Worm (Caenorhabditis elegans) whole organism, late embryonic: ENCODE data around the gene srx-102.
A peak's percentile ranks its signal among the peaks of the same experiment; 100 is the strongest.

Experiments used
- C38D4.7 ChIP-seq: fragments of 200-800 bp; sonication (Bioruptor generic); optimal IDR thresholded peaks from 2 replicates; lab custom pipeline; 2018; ENCODE audit warnings: mild to moderate bottlenecking, missing genetic modification characterization, moderate library complexity, missing compliant biosample characterization
- F13H6.1 ChIP-seq: sonication (generic microtip); optimal IDR thresholded peaks from 2 replicates; lab custom pipeline; 2016; ENCODE audit warnings: missing genetic modification characterization, missing compliant biosample characterization
- K02D7.2 ChIP-seq: sonication (generic microtip); optimal IDR thresholded peaks from 2 replicates; lab custom pipeline; 2017; ENCODE audit warnings: mild to moderate bottlenecking, missing genetic modification characterization, missing compliant biosample characterization
- K09A11.1 ChIP-seq: sonication (generic microtip); optimal IDR thresholded peaks from 2 replicates; lab custom pipeline; 2017; ENCODE audit warnings: antibody characterized with exemption, mild to moderate bottlenecking, missing genetic modification characterization, missing compliant biosample characterization; ENCODE audit not compliant: insufficient read depth
- T23F11.4 ChIP-seq: fragments of 200-800 bp; sonication (Bioruptor generic); optimal IDR thresholded peaks from 2 replicates; lab custom pipeline; 2018; ENCODE audit warnings: mild to moderate bottlenecking, missing genetic modification characterization, missing compliant biosample characterization
- Y22D7AL.16 ChIP-seq: sonication (generic microtip); optimal IDR thresholded peaks from 2 replicates; lab custom pipeline; 2016; ENCODE audit warnings: missing genetic modification characterization, missing compliant biosample characterization
- ceh-19 ChIP-seq: fragments of 200-800 bp; sonication (Bioruptor generic); optimal IDR thresholded peaks from 2 replicates; lab custom pipeline; 2018; ENCODE audit warnings: mild to moderate bottlenecking, missing genetic modification characterization, missing compliant biosample characterization
- ceh-2 ChIP-seq: sonication (generic microtip); optimal IDR thresholded peaks from 2 replicates; lab custom pipeline; 2016; ENCODE audit warnings: missing genotype, missing genetic modification characterization, missing compliant biosample characterization
- ceh-31 ChIP-seq: sonication (generic microtip); optimal IDR thresholded peaks from 2 replicates; lab custom pipeline; 2016; ENCODE audit warnings: missing genetic modification characterization, missing compliant biosample characterization
- ceh-34 ChIP-seq: sonication (generic microtip); optimal IDR thresholded peaks from 2 replicates; lab custom pipeline; 2016; ENCODE audit warnings: mild to moderate bottlenecking, missing genetic modification characterization, missing compliant biosample characterization
- ceh-48 ChIP-seq: sonication (generic microtip); optimal IDR thresholded peaks from 2 replicates; lab custom pipeline; 2016; ENCODE audit warnings: missing genetic modification characterization, inconsistent platforms, missing compliant biosample characterization
- dmd-4 ChIP-seq: sonication (generic microtip); optimal IDR thresholded peaks from 2 replicates; lab custom pipeline; 2016; ENCODE audit warnings: borderline replicate concordance, missing genetic modification characterization, missing compliant biosample characterization
- dve-1 ChIP-seq: sonication (generic microtip); optimal IDR thresholded peaks from 2 replicates; lab custom pipeline; 2017; ENCODE audit warnings: antibody characterized with exemption, mild to moderate bottlenecking, missing genetic modification characterization, missing compliant biosample characterization
- elt-2 ChIP-seq: sonication (generic microtip); optimal IDR thresholded peaks from 2 replicates; lab custom pipeline; 2016; ENCODE audit warnings: missing genetic modification reagents, missing genetic modification characterization, missing compliant biosample characterization
- elt-4 ChIP-seq: sonication (generic microtip); optimal IDR thresholded peaks from 2 replicates; lab custom pipeline; 2016; ENCODE audit warnings: missing genetic modification characterization, missing compliant biosample characterization
- eyg-1 ChIP-seq: sonication (generic microtip); optimal IDR thresholded peaks from 2 replicates; lab custom pipeline; 2016; ENCODE audit warnings: missing genotype, missing genetic modification characterization, missing compliant biosample characterization
- fax-1 ChIP-seq: sonication (generic microtip); optimal IDR thresholded peaks from 2 replicates; lab custom pipeline; 2016; ENCODE audit warnings: missing genotype, missing genetic modification characterization, missing compliant biosample characterization
- fkh-10 ChIP-seq: fragments of 150-350 bp; optimal IDR thresholded peaks from 2 replicates; lab custom pipeline; 2014; ENCODE audit warnings: missing biosample characterization, missing genetic modification reagents, missing genetic modification characterization
- fkh-6 ChIP-seq: sonication (generic microtip); optimal IDR thresholded peaks from 2 replicates; lab custom pipeline; 2016; ENCODE audit warnings: missing genetic modification characterization, missing compliant biosample characterization
- gmeb-2 ChIP-seq: sonication (generic microtip); optimal IDR thresholded peaks from 2 replicates; lab custom pipeline; 2016; ENCODE audit warnings: missing genetic modification characterization, inconsistent platforms, missing compliant biosample characterization
- hlh-15 ChIP-seq: sonication (generic microtip); optimal IDR thresholded peaks from 2 replicates; lab custom pipeline; 2016; ENCODE audit warnings: missing genetic modification characterization, missing compliant biosample characterization
- hlh-6 ChIP-seq: sonication (generic microtip); optimal IDR thresholded peaks from 2 replicates; lab custom pipeline; 2016; ENCODE audit warnings: missing genotype, missing genetic modification characterization, missing compliant biosample characterization
- hlh-8 ChIP-seq: sonication (generic microtip); optimal IDR thresholded peaks from 2 replicates; lab custom pipeline; 2016; ENCODE audit warnings: missing genotype, missing genetic modification characterization, missing compliant biosample characterization
- madf-2 ChIP-seq: sonication (generic microtip); optimal IDR thresholded peaks from 2 replicates; lab custom pipeline; 2017; ENCODE audit warnings: missing genetic modification characterization, missing compliant biosample characterization
- nfya-1 ChIP-seq: sonication (generic microtip); optimal IDR thresholded peaks from 2 replicates; lab custom pipeline; 2017; ENCODE audit warnings: missing genetic modification characterization, mild to moderate bottlenecking, missing compliant biosample characterization, antibody characterized with exemption, moderate library complexity
- nhr-232 ChIP-seq: sonication (generic microtip); optimal IDR thresholded peaks from 2 replicates; lab custom pipeline; 2016; ENCODE audit warnings: missing genetic modification characterization, missing compliant biosample characterization
- npax-4 ChIP-seq: sonication (generic microtip); optimal IDR thresholded peaks from 2 replicates; lab custom pipeline; 2016; ENCODE audit warnings: missing genetic modification characterization, missing compliant biosample characterization
- odd-2 ChIP-seq: sonication (generic microtip); optimal IDR thresholded peaks from 2 replicates; lab custom pipeline; 2017; ENCODE audit warnings: antibody characterized with exemption, mild to moderate bottlenecking, missing genetic modification characterization, missing compliant biosample characterization
- pat-9 ChIP-seq: fragments of 200-800 bp; sonication (Bioruptor generic); optimal IDR thresholded peaks from 2 replicates; lab custom pipeline; 2018; ENCODE audit warnings: mild to moderate bottlenecking, missing genetic modification characterization, moderate library complexity, missing compliant biosample characterization
- pax-1 ChIP-seq: fragments of 150-350 bp; optimal IDR thresholded peaks from 2 replicates; lab custom pipeline; 2014; ENCODE audit warnings: missing biosample characterization, missing genetic modification characterization
- pha-2 ChIP-seq: sonication (generic microtip); optimal IDR thresholded peaks from 2 replicates; lab custom pipeline; 2017; ENCODE audit warnings: mild to moderate bottlenecking, missing genetic modification characterization, missing compliant biosample characterization
- sox-2 ChIP-seq: fragments of 200-800 bp; sonication (Bioruptor generic); IDR thresholded peaks from 2 replicates; pipeline ENCODE4 v1.3.6; 2022; ENCODE audit warnings: missing genetic modification reagents, missing genetic modification characterization, missing compliant biosample characterization
- sox-4 ChIP-seq: sonication (generic microtip); optimal IDR thresholded peaks from 2 replicates; lab custom pipeline; 2017; ENCODE audit warnings: mild to moderate bottlenecking, missing genetic modification characterization, inconsistent platforms, missing compliant biosample characterization
- syd-9 ChIP-seq: sonication (generic microtip); optimal IDR thresholded peaks from 2 replicates; lab custom pipeline; 2016; ENCODE audit warnings: mild to moderate bottlenecking, missing genetic modification characterization, moderate library complexity, missing compliant biosample characterization
- unc-55 ChIP-seq: sonication (generic microtip); optimal IDR thresholded peaks from 2 replicates; lab custom pipeline; 2017; ENCODE audit warnings: missing biosample characterization, missing genetic modification reagents, missing genetic modification characterization
- ztf-16 ChIP-seq: sonication (generic microtip); optimal IDR thresholded peaks from 2 replicates; lab custom pipeline; 2017; ENCODE audit warnings: missing genetic modification characterization, missing compliant biosample characterization

The srx-102 gene

DNA sequence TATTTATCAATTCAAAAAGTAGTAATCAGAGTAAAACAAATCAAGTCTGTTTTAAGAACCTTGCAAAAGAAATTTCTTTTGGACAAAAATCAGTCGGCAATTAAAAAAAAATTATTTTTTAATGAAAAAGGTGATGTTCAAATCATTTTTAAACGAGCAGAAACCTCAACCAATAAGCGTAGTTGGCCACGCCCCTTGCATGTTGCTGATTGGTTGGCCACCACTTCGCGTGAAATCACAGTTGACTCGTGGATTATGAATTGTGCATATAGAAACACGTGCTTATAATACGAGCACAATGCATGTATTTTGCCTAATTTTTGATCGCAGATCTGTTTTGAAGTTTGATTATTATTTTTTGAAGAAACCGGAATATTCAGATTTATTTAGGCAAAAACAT lies 29.4 kb downstream of the srx-102 start:
- TF ChIP-seq hlh-8 (tag; lab: Kevin White, UChicago) (no peak), nfya-1 (tag; lab: Kevin White, UChicago) (peak; percentile 64), elt-4 (tag; lab: Kevin White, UChicago) (no peak), pha-2 (no peak), sox-2 (GFP tag; lab: Robert Waterston, UW) (no peak)

DNA sequence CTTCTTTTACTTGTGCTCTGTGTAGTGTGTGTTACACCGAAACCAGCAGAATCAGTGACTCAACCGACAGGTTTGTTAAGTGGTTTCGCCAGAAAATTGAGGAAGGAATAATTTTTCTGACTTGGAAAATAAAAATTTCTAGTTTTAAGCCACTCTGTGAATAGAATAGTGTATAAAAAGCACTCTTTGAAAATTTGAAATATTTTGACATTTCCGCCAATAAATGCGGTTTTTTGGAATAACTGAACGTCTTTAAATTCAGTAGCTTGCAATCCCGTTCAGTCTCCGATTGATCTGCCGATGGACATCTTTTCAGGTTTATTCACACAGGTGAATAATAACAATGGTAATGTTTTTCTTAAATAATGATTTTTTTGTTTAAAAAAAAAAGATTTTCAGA lies 30.1 kb downstream of the srx-102 start, which contains the start of gene F19B10.3:
F19B10.3 (plus strand) TSS at position 301 of the 400 bp plus-strand sequence.
- TF ChIP-seq ceh-2 (tag; lab: Kevin White, UChicago) (no peak), madf-2 (no peak), nhr-232 (tag; lab: Kevin White, UChicago) (no peak), hlh-8 (tag; lab: Kevin White, UChicago) (no peak), pax-1 (tag; lab: Kevin White, UChicago) (no peak), fax-1 (tag; lab: Kevin White, UChicago) (no peak)

DNA sequence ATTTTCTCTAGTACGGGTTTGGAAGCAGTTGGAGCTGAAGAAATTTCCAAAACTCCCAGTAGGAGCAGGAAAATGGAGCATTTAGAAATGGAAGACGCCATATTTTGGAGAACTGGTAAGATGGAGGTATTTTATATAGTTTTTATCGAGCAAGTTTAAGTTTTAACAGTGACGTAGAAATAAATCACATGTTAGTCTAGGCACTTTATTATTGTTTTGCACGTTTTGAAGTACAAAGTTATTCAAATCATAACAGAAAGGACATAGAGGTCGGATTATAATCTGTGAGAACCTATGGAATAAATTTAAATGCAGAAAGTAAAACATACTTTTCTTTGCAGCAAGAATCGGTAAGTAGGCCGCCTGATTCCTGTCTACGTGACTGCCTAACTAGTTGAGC lies 30.8 kb downstream of the srx-102 start, which contains the start of gene F19B10.6:
F19B10.6 (minus strand) TSS at position 101 of the 400 bp plus-strand sequence.
- TF ChIP-seq ceh-19 (GFP tag; lab: Kevin White, UChicago) (no peak), madf-2 (no peak), C38D4.7 (no peak), nhr-232 (tag; lab: Kevin White, UChicago) (no peak), Y22D7AL.16 (no peak), hlh-15 (no peak), K02D7.2 (tag; lab: Kevin White, UChicago) (no peak), gmeb-2 (tag; lab: Kevin White, UChicago) (no peak), T23F11.4 (GFP tag; lab: Kevin White, UChicago) (no peak)
- TF ChIP-seq, all 69 proteins: peak for 0

DNA sequence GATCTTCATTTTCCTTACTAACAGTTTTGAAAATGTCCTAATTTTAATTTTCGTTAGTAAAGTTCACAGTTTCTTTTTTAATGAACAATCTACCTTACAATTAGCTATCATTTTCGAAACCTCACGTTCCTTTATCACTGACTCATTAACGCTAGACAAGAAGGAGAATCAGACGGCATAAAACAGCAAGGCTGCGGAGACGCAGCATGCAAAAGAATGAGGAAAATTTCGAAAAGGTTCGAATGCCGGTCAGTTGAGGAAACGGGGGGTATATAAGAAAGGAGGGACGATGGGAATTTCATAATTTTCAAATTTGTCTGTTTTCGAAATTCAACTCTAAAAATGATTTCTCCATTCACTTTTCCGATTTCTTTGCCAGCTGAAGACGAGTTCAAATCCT lies 32.6 kb downstream of the srx-102 start, which contains the start of gene F19B10.13:
F19B10.13 (plus strand) TSS at position 343 of the 400 bp plus-strand sequence.
- peak; percentile 12 for TF ChIP-seq elt-2 (tag; lab: Kevin White, UChicago)
- no peak for TF ChIP-seq hlh-6 (tag; lab: Kevin White, UChicago)
- TF ChIP-seq ceh-48 (tag; lab: Kevin White, UChicago): no peak

DNA sequence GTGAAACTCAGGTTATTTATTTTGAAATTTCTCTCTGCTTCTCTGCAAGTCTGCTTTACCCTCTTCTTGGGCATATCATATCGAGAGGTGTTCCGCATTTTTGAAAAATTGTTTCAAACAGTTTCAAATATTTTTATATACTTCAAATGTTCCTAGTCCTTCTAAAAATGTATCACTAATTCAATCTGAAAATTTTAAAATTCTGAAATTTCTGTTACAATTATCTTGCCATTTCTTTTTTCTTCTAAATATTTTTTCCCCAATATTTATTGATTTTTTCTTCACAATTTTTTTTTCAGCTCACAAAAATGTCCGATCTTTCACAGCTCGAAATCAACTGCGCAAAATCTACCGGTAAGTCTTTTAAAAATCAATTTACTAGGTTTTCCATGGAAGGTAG lies 34.8 kb downstream of the srx-102 start, which contains the start of gene F19B10.4:
F19B10.4 (plus strand) TSS at position 301 of the 400 bp plus-strand sequence.
- no peak for TF ChIP-seq hlh-15
- no peak for TF ChIP-seq eyg-1
- TF ChIP-seq ceh-31: no peak
- TF ChIP-seq dve-1: no peak
- TF ChIP-seq nhr-232 (tag; lab: Kevin White, UChicago): no peak
- no peak for TF ChIP-seq pat-9 (tag; lab: Kevin White, UChicago)
- no peak for TF ChIP-seq T23F11.4 (GFP tag; lab: Kevin White, UChicago)
- TF ChIP-seq madf-2: no peak
- TF ChIP-seq ceh-19 (GFP tag; lab: Kevin White, UChicago): no peak
- no peak for TF ChIP-seq ceh-34 (tag; lab: Kevin White, UChicago)
- TF ChIP-seq syd-9 (tag; lab: Kevin White, UChicago): no peak
- no peak for TF ChIP-seq K09A11.1
- no peak for TF ChIP-seq pax-1 (tag; lab: Kevin White, UChicago)
- no peak for TF ChIP-seq unc-55 (GFP tag; lab: Kevin White, UChicago)
- TF ChIP-seq, all 69 proteins: peak for 0

DNA sequence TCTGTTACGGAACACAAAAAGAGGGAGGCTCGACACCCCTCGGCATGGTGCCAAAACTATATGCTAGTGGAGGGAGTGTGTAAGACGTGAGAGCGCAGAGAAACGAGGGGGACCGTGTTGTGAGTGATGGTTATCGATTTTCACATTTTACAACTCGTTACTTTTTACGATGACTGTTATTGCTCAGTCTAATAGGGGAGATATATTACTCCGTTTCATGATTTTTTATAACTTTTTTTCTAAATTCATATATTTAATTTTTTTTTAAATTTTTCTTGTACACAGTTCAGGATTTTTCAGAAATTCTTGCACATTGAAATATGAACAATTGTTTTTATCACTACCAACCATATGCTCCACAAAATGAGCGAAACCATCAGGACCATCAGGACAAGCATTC lies 39.2 kb downstream of the srx-102 start, which contains the start of gene F19B10.5:
F19B10.5 (plus strand) TSS at position 301 of the 400 bp plus-strand sequence.
- TF ChIP-seq ceh-48 (tag; lab: Kevin White, UChicago): no peak
- TF ChIP-seq sox-4 (tag; lab: Kevin White, UChicago): no peak
- no peak for TF ChIP-seq npax-4 (tag; lab: Kevin White, UChicago)
- no peak for TF ChIP-seq odd-2
- no peak for TF ChIP-seq fkh-6 (tag; lab: Kevin White, UChicago)
- TF ChIP-seq ztf-16 (tag; lab: Kevin White, UChicago): no peak
- no peak for TF ChIP-seq dmd-4 (tag; lab: Kevin White, UChicago)
- TF ChIP-seq fkh-10 (GFP tag; lab: Kevin White, UChicago): no peak
- TF ChIP-seq F13H6.1 (tag; lab: Kevin White, UChicago): no peak
